Fruit fly (Drosophila melanogaster) whole organism, adult: ENCODE data around the gene CG17544.
A peak's percentile ranks its signal among the peaks of the same experiment; 100 is the strongest.

Experiments used
- CG11617 ChIP-seq: fragments of 200-800 bp; sonication (Bioruptor generic); optimal IDR thresholded peaks from 2 replicates; lab custom pipeline; 2017; ENCODE audit warnings: mild to moderate bottlenecking, missing biosample characterization, missing genetic modification reagents, missing genetic modification characterization
- CG33017 ChIP-seq: fragments of 200-800 bp; sonication (Bioruptor generic); optimal IDR thresholded peaks from 2 replicates; lab custom pipeline; 2018; ENCODE audit warnings: missing biosample characterization, mild to moderate bottlenecking, missing genetic modification characterization, moderate library complexity
- CG7101 ChIP-seq: fragments of 200-800 bp; sonication (Bioruptor generic); optimal IDR thresholded peaks from 2 replicates; lab custom pipeline; 2018; ENCODE audit warnings: missing biosample characterization, mild to moderate bottlenecking, missing genetic modification characterization, moderate library complexity
- Clk ChIP-seq: fragments of 200-800 bp; sonication (Bioruptor generic); optimal IDR thresholded peaks from 2 replicates; lab custom pipeline; 2017; ENCODE audit warnings: missing biosample characterization, missing genetic modification characterization
- Crg-1 ChIP-seq: fragments of 200-800 bp; sonication (Bioruptor generic); optimal IDR thresholded peaks from 2 replicates; lab custom pipeline; 2016; ENCODE audit warnings: missing biosample characterization, missing genetic modification characterization
- kay ChIP-seq: fragments of 200-800 bp; sonication (Bioruptor generic); peaks from one replicate; lab custom pipeline; 2016; ENCODE audit warnings: missing biosample characterization, missing genetic modification characterization, borderline replicate concordance

DNA sequence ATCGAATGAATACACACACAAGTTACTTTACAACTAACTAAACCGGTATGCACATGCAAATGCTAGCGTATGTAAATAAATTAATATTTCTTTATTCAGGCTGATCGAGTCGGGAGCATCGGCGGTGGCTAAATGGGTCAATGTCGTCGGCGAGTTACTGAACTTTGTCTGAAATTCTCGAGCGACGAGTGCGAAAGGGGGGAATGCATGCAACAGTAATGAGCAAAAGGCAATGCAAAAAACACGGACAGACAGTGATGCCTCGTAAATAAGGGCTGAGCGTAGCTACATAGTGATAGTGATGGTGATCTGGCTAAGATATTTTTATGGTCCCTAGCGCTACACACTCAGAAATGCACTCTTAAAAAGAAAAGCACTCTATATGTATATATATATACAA is 42.4 kb upstream of the CG17544 start:
- TF ChIP-seq Crg-1 (GFP tag; lab: Kevin White, UChicago), result no peak
- TF ChIP-seq CG7101 (tag; lab: Kevin White, UChicago), result peak; percentile 9
- TF ChIP-seq kay, result no peak
- TF ChIP-seq CG11617 (GFP tag; lab: Kevin White, UChicago), result no peak
- TF ChIP-seq CG33017 (tag; lab: Kevin White, UChicago), result no peak
- no peak for TF ChIP-seq Clk (GFP tag; lab: Kevin White, UChicago)
